Fruit fly (Drosophila melanogaster) whole organism, embryonic: ENCODE measurements around the gene pav.

Experiments
- CG10959 ChIP-seq: fragments of 200-800 bp; sonication (Bioruptor generic); IDR thresholded peaks from 2 replicates; pipeline ENCODE4 v1.3.6; 2022; ENCODE audit warnings: missing biosample characterization, missing genetic modification characterization
- CG12219 ChIP-seq: fragments of 200-800 bp; sonication (Bioruptor generic); optimal IDR thresholded peaks from 3 replicates; lab custom pipeline; 2018; ENCODE audit warnings: missing biosample characterization, mild to moderate bottlenecking, missing genetic modification characterization
- CG14710 ChIP-seq: fragments of 200-800 bp; sonication (Bioruptor generic); optimal IDR thresholded peaks from 3 replicates; lab custom pipeline; 2019; ENCODE audit warnings: missing biosample characterization, mild to moderate bottlenecking, missing genetic modification characterization, moderate library complexity
- CG15479 ChIP-seq: fragments of 200-800 bp; sonication (Bioruptor generic); optimal IDR thresholded peaks from 3 replicates; lab custom pipeline; 2019; ENCODE audit warnings: missing biosample characterization, mild to moderate bottlenecking, missing genetic modification characterization, moderate library complexity
- CG1603 ChIP-seq: fragments of 200-800 bp; sonication (Bioruptor generic); optimal IDR thresholded peaks from 2 replicates; lab custom pipeline; 2019; ENCODE audit warnings: missing biosample characterization, mild to moderate bottlenecking, missing genetic modification characterization, moderate library complexity
- CG17359 ChIP-seq: fragments of 200-800 bp; sonication (Bioruptor generic); optimal IDR thresholded peaks from 3 replicates; lab custom pipeline; 2018; ENCODE audit warnings: missing biosample characterization, mild to moderate bottlenecking, missing genetic modification characterization, moderate library complexity
- CG18764 ChIP-seq: fragments of 200-800 bp; sonication (Bioruptor generic); optimal IDR thresholded peaks from 3 replicates; lab custom pipeline; 2016; ENCODE audit warnings: missing biosample characterization, missing genetic modification characterization
- CG2678 ChIP-seq: fragments of 200-800 bp; sonication (Bioruptor generic); optimal IDR thresholded peaks from 3 replicates; lab custom pipeline; 2019; ENCODE audit warnings: missing biosample characterization, mild to moderate bottlenecking, missing genetic modification characterization, moderate library complexity
- CG31441 ChIP-seq: fragments of 200-800 bp; sonication (Bioruptor generic); IDR thresholded peaks from 2 replicates; pipeline ENCODE4 v1.3.6; 2022; ENCODE audit warnings: missing biosample characterization, missing genetic modification characterization
- CG3163 ChIP-seq: fragments of 200-800 bp; sonication (Bioruptor generic); optimal IDR thresholded peaks from 3 replicates; lab custom pipeline; 2016; ENCODE audit warnings: missing biosample characterization, missing genetic modification characterization
- CG3407 ChIP-seq: fragments of 200-800 bp; sonication (Bioruptor generic); optimal IDR thresholded peaks from 2 replicates; lab custom pipeline; 2018; ENCODE audit warnings: missing biosample characterization, mild to moderate bottlenecking, missing genetic modification characterization
- CG34224 ChIP-seq: fragments of 200-800 bp; sonication (Bioruptor generic); IDR thresholded peaks from 3 replicates; pipeline ENCODE4 v1.3.6; 2022; ENCODE audit warnings: missing biosample characterization, missing genetic modification characterization; ENCODE audit not compliant: partially characterized antibody
- CG4730 ChIP-seq: fragments of 200-800 bp; sonication (Bioruptor generic); IDR thresholded peaks from 2 replicates; pipeline ENCODE4 v1.3.6; 2022; ENCODE audit warnings: missing biosample characterization, missing genetic modification characterization
- CG5245 ChIP-seq: fragments of 200-800 bp; sonication (Bioruptor generic); optimal IDR thresholded peaks from 3 replicates; lab custom pipeline; 2016; ENCODE audit warnings: missing biosample characterization, missing genetic modification characterization
- CG6689 ChIP-seq: fragments of 200-800 bp; sonication (Bioruptor generic); IDR thresholded peaks from 2 replicates; pipeline ENCODE4 v1.3.6; 2022; ENCODE audit warnings: missing biosample characterization, missing genetic modification characterization
- CG7963 ChIP-seq: fragments of 200-800 bp; sonication (Bioruptor generic); IDR thresholded peaks from 3 replicates; pipeline ENCODE4 v1.3.6; 2022; ENCODE audit warnings: missing biosample characterization, missing genetic modification characterization; ENCODE audit not compliant: partially characterized antibody
- CG8290 ChIP-seq, 3 experiments: fragments of 200-800 bp; sonication (Bioruptor generic); optimal IDR thresholded peaks; 2 replicates each; lab custom pipeline; 2016 to 2019; ENCODE audit warnings: missing biosample characterization in 3 of 3, missing genetic modification characterization in 3 of 3, mild to moderate bottlenecking in 2 of 3, moderate library complexity in 1 of 3
- CoRest ChIP-seq: fragments of 200-800 bp; sonication (Bioruptor generic); optimal IDR thresholded peaks from 3 replicates; lab custom pipeline; 2018; ENCODE audit warnings: missing biosample characterization, mild to moderate bottlenecking, missing genetic modification characterization, moderate library complexity
- Deaf1 ChIP-seq: fragments of 200-800 bp; optimal IDR thresholded peaks from 3 replicates; lab custom pipeline; 2019; ENCODE audit warnings: missing biosample characterization, mild to moderate bottlenecking, missing genetic modification characterization, moderate library complexity
- HLHmδ ChIP-seq: fragments of 200-800 bp; sonication (Bioruptor generic); optimal IDR thresholded peaks from 2 replicates; lab custom pipeline; 2018; ENCODE audit warnings: missing biosample characterization, mild to moderate bottlenecking, missing genetic modification characterization, moderate library complexity
- Hmx ChIP-seq: fragments of 200-800 bp; sonication (Bioruptor generic); optimal IDR thresholded peaks from 2 replicates; lab custom pipeline; 2016; ENCODE audit warnings: missing biosample characterization, missing genetic modification characterization
- Hr39 ChIP-seq: fragments of >200 bp; optimal IDR thresholded peaks from 2 replicates; lab custom pipeline; 2017
- Kr ChIP-seq: fragments of 200-800 bp; sonication (Bioruptor generic); optimal IDR thresholded peaks from 2 replicates; lab custom pipeline; 2017; ENCODE audit warnings: missing biosample characterization, mild to moderate bottlenecking, missing genetic modification characterization
- NC2β ChIP-seq: fragments of 200-800 bp; sonication (Bioruptor generic); optimal IDR thresholded peaks from 2 replicates; lab custom pipeline; 2016; ENCODE audit warnings: missing biosample characterization, missing genetic modification characterization
- Opbp ChIP-seq: fragments of 200-800 bp; sonication (Bioruptor generic); IDR thresholded peaks from 3 replicates; pipeline ENCODE4 v1.3.6; 2022; ENCODE audit warnings: missing biosample characterization, missing genetic modification characterization; ENCODE audit not compliant: partially characterized antibody
- Poxn ChIP-seq: fragments of 200-800 bp; sonication (Bioruptor generic); IDR thresholded peaks from 2 replicates; pipeline ENCODE4 v1.3.6; 2022; ENCODE audit warnings: missing biosample characterization, missing genetic modification characterization
- Rx ChIP-seq: fragments of 200-800 bp; sonication (Bioruptor generic); IDR thresholded peaks from 2 replicates; pipeline ENCODE4 v1.3.6; 2022; ENCODE audit warnings: missing biosample characterization, missing genetic modification characterization
- amos ChIP-seq: fragments of 200-800 bp; sonication (Bioruptor generic); IDR thresholded peaks from 2 replicates; pipeline ENCODE4 v1.3.6; 2022; ENCODE audit warnings: missing biosample characterization, missing genetic modification characterization; ENCODE audit not compliant: partially characterized antibody
- ap ChIP-seq: fragments of 200-800 bp; sonication (Bioruptor generic); IDR thresholded peaks from 2 replicates; pipeline ENCODE4 v1.3.6; 2022; ENCODE audit warnings: missing biosample characterization, missing genetic modification characterization
- cas ChIP-seq: fragments of 200-800 bp; sonication (Bioruptor generic); IDR thresholded peaks from 2 replicates; pipeline ENCODE4 v1.3.6; 2022; ENCODE audit warnings: missing biosample characterization, missing genetic modification characterization
- cg ChIP-seq: fragments of 200-800 bp; sonication (Bioruptor generic); optimal IDR thresholded peaks from 3 replicates; lab custom pipeline; 2019; ENCODE audit warnings: missing biosample characterization, mild to moderate bottlenecking, missing genetic modification characterization, moderate library complexity
- corto ChIP-seq: fragments of 200-800 bp; sonication (Bioruptor generic); optimal IDR thresholded peaks from 2 replicates; lab custom pipeline; 2016; ENCODE audit warnings: missing biosample characterization, mild to moderate bottlenecking, missing genetic modification characterization, moderate library complexity
- dmrt99B ChIP-seq: fragments of 200-800 bp; sonication (Bioruptor generic); optimal IDR thresholded peaks from 2 replicates; lab custom pipeline; 2018; ENCODE audit warnings: missing biosample characterization, mild to moderate bottlenecking, missing genetic modification characterization, moderate library complexity
- esg ChIP-seq: fragments of 200-800 bp; sonication (Bioruptor generic); conservative IDR thresholded peaks from 2 replicates; pipeline ENCODE4 v1.3.6; 2022; ENCODE audit warnings: missing biosample characterization, missing genetic modification characterization
- fru ChIP-seq: fragments of >200 bp; optimal IDR thresholded peaks from 2 replicates; lab custom pipeline; 2017
- ftz-f1 ChIP-seq: fragments of 200-800 bp; sonication (Bioruptor generic); optimal IDR thresholded peaks from 2 replicates; lab custom pipeline; 2016; ENCODE audit warnings: missing biosample characterization, missing genetic modification characterization
- gcm ChIP-seq: fragments of 200-800 bp; sonication (Bioruptor generic); optimal IDR thresholded peaks from 2 replicates; lab custom pipeline; 2019; ENCODE audit warnings: missing biosample characterization, mild to moderate bottlenecking, missing genetic modification characterization, moderate library complexity
- hb ChIP-seq: fragments of 200-800 bp; sonication (Bioruptor generic); IDR thresholded peaks from 3 replicates; pipeline ENCODE4 v1.3.6; 2022; ENCODE audit warnings: missing biosample characterization, missing genetic modification characterization; ENCODE audit not compliant: partially characterized antibody
- hth ChIP-seq: fragments of >200 bp; optimal IDR thresholded peaks from 2 replicates; lab custom pipeline; 2017; ENCODE audit warnings: inconsistent platforms
- jumu ChIP-seq: fragments of 200-800 bp; sonication (Bioruptor generic); optimal IDR thresholded peaks from 3 replicates; lab custom pipeline; 2016; ENCODE audit warnings: missing biosample characterization, missing genetic modification characterization
- kay ChIP-seq: fragments of 200-800 bp; sonication (Bioruptor generic); optimal IDR thresholded peaks from 2 replicates; lab custom pipeline; 2016; ENCODE audit warnings: missing biosample characterization, missing genetic modification characterization
- kni ChIP-seq: fragments of 200-800 bp; sonication (Bioruptor generic); optimal IDR thresholded peaks from 3 replicates; lab custom pipeline; 2017; ENCODE audit warnings: mild to moderate bottlenecking, missing biosample characterization, missing genetic modification reagents, missing genetic modification characterization
- lbe ChIP-seq: fragments of 200-800 bp; sonication (Bioruptor generic); optimal IDR thresholded peaks from 2 replicates; lab custom pipeline; 2016; ENCODE audit warnings: missing biosample characterization, mild to moderate bottlenecking, missing genetic modification characterization
- mirr ChIP-seq: fragments of 200-800 bp; sonication (Bioruptor generic); optimal IDR thresholded peaks from 3 replicates; lab custom pipeline; 2018; ENCODE audit warnings: missing biosample characterization, mild to moderate bottlenecking, missing genetic modification characterization
- mld ChIP-seq: fragments of 200-800 bp; sonication (Bioruptor generic); IDR thresholded peaks from 3 replicates; pipeline ENCODE4 v1.3.6; 2022; ENCODE audit warnings: missing biosample characterization, missing genetic modification characterization; ENCODE audit not compliant: partially characterized antibody
- nerfin-1 ChIP-seq: fragments of 200-800 bp; sonication (Bioruptor generic); optimal IDR thresholded peaks from 3 replicates; lab custom pipeline; 2019; ENCODE audit warnings: missing biosample characterization, mild to moderate bottlenecking, missing genetic modification characterization, moderate library complexity
- pb ChIP-seq: fragments of 200-800 bp; sonication (Bioruptor generic); optimal IDR thresholded peaks from 3 replicates; lab custom pipeline; 2016; ENCODE audit warnings: missing biosample characterization, missing genetic modification characterization
- pum ChIP-seq: fragments of 200-800 bp; sonication (Bioruptor generic); optimal IDR thresholded peaks from 2 replicates; lab custom pipeline; 2016; ENCODE audit warnings: missing biosample characterization, missing genetic modification characterization
- tgo ChIP-seq: fragments of 200-800 bp; sonication (Bioruptor generic); IDR thresholded peaks from 3 replicates; pipeline ENCODE4 v1.3.6; 2022; ENCODE audit warnings: missing biosample characterization, missing genetic modification characterization
- usp ChIP-seq: fragments of >200 bp; optimal IDR thresholded peaks from 2 replicates; lab custom pipeline; 2017; ENCODE audit warnings: missing biosample characterization, missing genetic modification characterization
- vvl ChIP-seq: fragments of 200-800 bp; sonication (Bioruptor generic); IDR thresholded peaks from 2 replicates; pipeline ENCODE4 v1.3.6; 2022; ENCODE audit warnings: missing biosample characterization, missing genetic modification characterization
- yki ChIP-seq: fragments of >200 bp; optimal IDR thresholded peaks from 3 replicates; lab custom pipeline; 2018

Gene pav

dm6 chr3L:4232227-4232626 lies 10.3 kb upstream of the pav start (continued):
- no peak for TF ChIP-seq mld (GFP tag; lab: Robert Waterston, UW)
- no peak for TF ChIP-seq mirr (GFP tag; lab: Kevin White, UChicago)
- no peak for TF ChIP-seq CoRest
- no peak for TF ChIP-seq pb (GFP tag; lab: Kevin White, UChicago)
- no peak for TF ChIP-seq fru
- no peak for TF ChIP-seq dmrt99B (tag; lab: Kevin White, UChicago)
- no peak for TF ChIP-seq CG14710
- no peak for TF ChIP-seq cas (GFP tag; lab: Robert Waterston, UW)
- TF ChIP-seq CG7963 (GFP tag; lab: Robert Waterston, UW) = no peak
- TF ChIP-seq HLHmδ (GFP tag; lab: Kevin White, UChicago) = peak; percentile 53
- TF ChIP-seq corto (GFP tag; lab: Kevin White, UChicago) = no peak
- peak; percentile 64 for TF ChIP-seq CG15479 (GFP tag; lab: Kevin White, UChicago)
- no peak for TF ChIP-seq pum (GFP tag; lab: Kevin White, UChicago)
- no peak for TF ChIP-seq ftz-f1 (GFP tag; lab: Kevin White, UChicago)
- TF ChIP-seq Hr39 = no peak
- peak; percentile 56 for TF ChIP-seq gcm
- no peak for TF ChIP-seq CG8290 (GFP tag; optimal IDR thresholded peaks at IDR 0.05; lab: Kevin White, UChicago)
- TF ChIP-seq CG8290 (tag; optimal IDR thresholded peaks at IDR 0.05; lab: Kevin White, UChicago) = no peak
- TF ChIP-seq kni = peak; percentile 97
- TF ChIP-seq CG3407 (GFP tag; lab: Kevin White, UChicago) = no peak
- TF ChIP-seq tgo (GFP tag; lab: Robert Waterston, UW) = no peak
- TF ChIP-seq CG4730 (GFP tag; lab: Robert Waterston, UW) = no peak
- peak; percentile 53; the same call in 1 of the 2 replicates for TF ChIP-seq vvl (GFP tag; lab: Robert Waterston, UW)
- TF ChIP-seq CG17359 (tag; lab: Kevin White, UChicago) = no peak
- TF ChIP-seq ap (GFP tag; lab: Robert Waterston, UW) = no peak
- no peak for TF ChIP-seq Hmx (GFP tag; lab: Kevin White, UChicago)
- TF ChIP-seq CG2678 = no peak
- no peak for TF ChIP-seq CG34224
- no peak for TF ChIP-seq esg (GFP tag; lab: Robert Waterston, UW)
- TF ChIP-seq NC2β (GFP tag; lab: Kevin White, UChicago) = no peak
- TF ChIP-seq CG1603 (tag; lab: Kevin White, UChicago) = no peak
- no peak for TF ChIP-seq nerfin-1 (tag; lab: Kevin White, UChicago)
- TF ChIP-seq CG6689 = no peak
- no peak for TF ChIP-seq hb
- peak; percentile 72 for TF ChIP-seq cg (GFP tag; lab: Kevin White, UChicago)
- no peak for TF ChIP-seq CG10959
- TF ChIP-seq CG31441 = no peak
- peak; percentile 71 for TF ChIP-seq kay (GFP tag; lab: Kevin White, UChicago)
- no peak for TF ChIP-seq hth (lab: Kevin White, UChicago)
- TF ChIP-seq CG12219 (GFP tag; lab: Kevin White, UChicago) = no peak
- TF ChIP-seq usp (GFP tag; lab: Kevin White, UChicago) = no peak
- TF ChIP-seq lbe (GFP tag; lab: Kevin White, UChicago) = no peak
- no peak for TF ChIP-seq amos (GFP tag; lab: Robert Waterston, UW)
- TF ChIP-seq Kr (GFP tag; lab: Kevin White, UChicago) = peak; percentile 34
- no peak for TF ChIP-seq Opbp (GFP tag; lab: Robert Waterston, UW)
- no peak for TF ChIP-seq Rx (GFP tag; lab: Robert Waterston, UW)
- TF ChIP-seq Poxn (GFP tag; lab: Robert Waterston, UW) = no peak
- no peak for TF ChIP-seq CG3163 (GFP tag; lab: Kevin White, UChicago)
- TF ChIP-seq yki (lab: Kevin White, UChicago) = no peak
- TF ChIP-seq CG18764 (GFP tag; lab: Kevin White, UChicago) = no peak
- TF ChIP-seq Deaf1 (tag; lab: Kevin White, UChicago) = peak; percentile 43
- TF ChIP-seq CG5245 (GFP tag; lab: Kevin White, UChicago) = no peak
- no peak for TF ChIP-seq jumu (GFP tag; lab: Kevin White, UChicago)
